Worm (Caenorhabditis elegans) whole organism, midembryonic: ENCODE measurements around the gene rps-3.

Experiments
- T22C8.4 ChIP-seq: fragments of 200-800 bp; sonication (Bioruptor generic); IDR thresholded peaks from 2 replicates; pipeline ENCODE4 v1.3.6; 2022; ENCODE audit warnings: missing genetic modification characterization, missing compliant biosample characterization
- klf-2 ChIP-seq: fragments of 200-800 bp; sonication (Bioruptor generic); conservative IDR thresholded peaks from 2 replicates; pipeline ENCODE4 v1.3.6; 2022; ENCODE audit warnings: missing genetic modification reagents, missing genetic modification characterization, missing compliant biosample characterization
- med-1 ChIP-seq: sonication (generic microtip); optimal IDR thresholded peaks from 2 replicates; lab custom pipeline; 2017; ENCODE audit warnings: missing genetic modification characterization, mild to moderate bottlenecking, missing compliant biosample characterization, antibody characterized with exemption, missing genetic modification reagents; ENCODE audit not compliant: insufficient read depth
- ref-1 ChIP-seq: fragments of 200-800 bp; sonication (Bioruptor generic); conservative IDR thresholded peaks from 2 replicates; pipeline ENCODE4 v1.3.6; 2022; ENCODE audit warnings: missing genetic modification reagents, missing genetic modification characterization, missing compliant biosample characterization

- TF ChIP-seq klf-2 (GFP tag; lab: Robert Waterston, UW) (no peak), T22C8.4 (GFP tag; lab: Robert Waterston, UW) (no peak), ref-1 (GFP tag; lab: Robert Waterston, UW) (no peak), med-1 (GFP tag; lab: Kevin White, UChicago) (no peak)
Observed at ce11 chrIII:6240528-6240927, 33.9 kb downstream of the rps-3 start, which contains the start of gene T12A2.3.
